Worm (Caenorhabditis elegans) whole organism, L4/young adult: ENCODE results near the gene snr-3.

Experiments
- W03F9.2 ChIP-seq: fragments of 150-350 bp; optimal IDR thresholded peaks from 2 replicates; lab custom pipeline; 2014; ENCODE audit warnings: missing biosample characterization, missing genetic modification characterization
- dao-5 ChIP-seq: sonication (generic microtip); optimal IDR thresholded peaks from 2 replicates; lab custom pipeline; 2016; ENCODE audit warnings: missing genotype, missing genetic modification characterization, moderate library complexity, missing compliant biosample characterization
- him-1 ChIP-seq: sonication (generic microtip); optimal IDR thresholded peaks from 2 replicates; lab custom pipeline; 2016; ENCODE audit warnings: missing genotype, missing genetic modification reagents, missing genetic modification characterization, missing compliant biosample characterization

snr-3 gene

DNA sequence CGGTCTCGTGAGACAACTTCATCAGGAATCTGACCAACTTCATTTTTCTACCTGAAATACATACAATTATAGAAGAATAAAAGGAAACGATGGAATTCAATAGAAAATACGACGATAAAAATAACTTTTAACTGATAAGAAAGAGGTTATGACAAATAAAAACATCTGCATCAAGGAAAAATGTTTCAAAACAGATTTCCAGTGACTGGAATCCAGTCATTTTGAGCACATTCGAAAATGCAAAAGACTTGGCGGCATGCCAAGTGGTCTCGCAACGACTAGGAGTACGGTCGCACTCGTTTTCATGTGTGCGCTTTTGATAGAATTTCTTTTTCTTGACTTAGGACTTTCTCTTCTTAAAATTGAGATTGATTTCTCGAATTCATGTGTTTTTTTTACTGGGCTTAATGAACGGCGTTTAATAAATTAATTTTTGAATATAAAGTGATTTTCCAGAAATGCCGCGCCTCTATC, at the start of gene snr-3, which contains the start of gene rsp-5:
TSS of gene snr-3 (minus strand) at position 51 of the 474 bp plus-strand sequence.
TSS of gene rsp-5 (plus strand) at position 455 of the 474 bp plus-strand sequence.
- TF ChIP-seq dao-5 (tag; lab: Kevin White, UChicago) (no peak), W03F9.2 (tag; lab: Kevin White, UChicago) (peak; percentile 70), him-1 (tag; lab: Kevin White, UChicago) (peak; percentile 7)

DNA sequence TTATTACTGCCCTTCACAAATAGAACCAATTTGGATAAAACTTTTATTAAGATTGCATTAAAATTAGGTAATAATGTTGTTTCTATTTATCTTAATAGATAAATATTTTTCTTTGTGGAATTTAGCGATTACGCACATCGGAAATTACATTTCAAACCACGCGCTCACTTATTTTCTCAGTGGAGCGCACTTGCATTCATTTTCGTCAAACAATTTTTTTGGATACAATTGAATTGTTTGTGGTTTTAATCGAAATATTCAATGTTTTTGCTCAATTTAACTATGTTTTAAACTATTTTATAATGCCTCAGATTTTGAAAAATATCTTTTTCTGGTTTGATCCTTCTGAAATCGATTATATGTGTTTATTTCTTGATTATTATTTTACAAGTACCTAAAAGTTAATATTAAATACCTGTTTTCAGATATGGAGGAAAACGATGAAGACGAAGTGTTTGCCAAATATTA, 46.4 kb upstream of the snr-3 start, which contains the start of gene utp-20:
TSS of gene utp-20 (plus strand) at position 418 of the 468 bp plus-strand sequence.
- no peak for TF ChIP-seq him-1 (tag; lab: Kevin White, UChicago)
- peak; percentile 62 for TF ChIP-seq W03F9.2 (tag; lab: Kevin White, UChicago)
- TF ChIP-seq dao-5 (tag; lab: Kevin White, UChicago): no peak

DNA sequence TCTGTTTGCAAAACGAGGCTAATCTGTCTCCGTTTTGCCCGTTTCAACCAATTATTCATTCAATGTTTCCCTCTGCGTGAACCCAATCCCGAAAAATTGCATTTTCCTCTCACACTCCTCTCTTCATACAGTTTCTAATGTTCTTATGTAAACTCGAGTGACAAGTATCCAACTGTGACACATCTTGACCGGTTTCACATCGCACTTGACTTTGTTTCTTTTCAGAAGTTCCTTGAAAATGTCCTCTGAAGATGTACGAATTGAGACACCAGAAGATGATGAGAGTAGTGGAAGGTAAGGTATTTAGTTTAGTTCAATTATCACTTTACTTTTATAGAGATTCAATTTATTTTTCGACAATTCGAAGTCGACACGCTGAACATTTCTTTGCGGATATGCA, 42.4 kb upstream of the snr-3 start, which contains the start of gene abcx-1:
TSS of gene abcx-1 (plus strand) at position 224 of the 400 bp plus-strand sequence.
- TF ChIP-seq him-1 (tag; lab: Kevin White, UChicago): no peak

DNA sequence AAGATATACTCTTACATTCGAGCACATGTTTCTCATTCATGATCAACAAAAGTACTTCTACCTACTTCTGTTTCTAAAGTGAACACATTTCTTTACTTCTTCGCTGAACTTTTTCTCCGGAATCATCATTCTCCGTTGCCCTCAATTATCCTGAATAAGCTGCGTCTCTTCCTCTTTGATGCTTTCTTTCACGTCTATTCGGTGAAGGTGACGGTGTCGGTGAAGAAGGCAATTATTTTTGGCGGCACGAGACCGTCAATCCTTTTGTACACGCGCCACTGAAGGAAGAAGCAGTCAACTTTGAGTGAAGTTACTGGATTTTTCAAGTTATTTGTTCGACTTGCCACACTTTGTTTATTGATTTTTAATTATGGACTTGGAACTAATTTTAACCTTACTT, 42.0 kb upstream of the snr-3 start, which contains the start of gene abch-1:
TSS of gene abch-1 (minus strand) at position 101 of the 400 bp plus-strand sequence.
- TF ChIP-seq dao-5 (tag; lab: Kevin White, UChicago) (no peak), W03F9.2 (tag; lab: Kevin White, UChicago) (no peak), him-1 (tag; lab: Kevin White, UChicago) (no peak)

DNA sequence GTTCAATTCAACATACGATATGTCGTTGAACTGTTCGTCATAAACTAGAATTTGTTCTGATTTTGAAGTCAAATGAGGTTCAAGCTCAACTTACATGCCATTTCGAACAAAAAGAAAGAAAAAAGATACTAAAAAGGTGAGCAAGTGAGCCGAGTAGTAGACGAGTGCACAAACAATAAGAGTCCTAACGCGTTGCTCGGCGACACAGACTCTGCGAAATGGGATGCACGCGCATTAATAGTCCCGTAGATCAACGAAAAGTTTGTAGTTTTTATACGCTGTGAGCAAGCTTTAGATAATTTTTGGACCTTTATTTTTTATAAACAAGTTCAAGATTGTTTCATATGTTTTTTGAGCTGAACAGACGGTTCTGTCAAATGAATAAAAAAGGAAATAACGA, 39.1 kb upstream of the snr-3 start, which contains the start of gene C56E6.4:
TSS of gene C56E6.4 (minus strand) at position 101 of the 400 bp plus-strand sequence.
- TF ChIP-seq him-1 (tag; lab: Kevin White, UChicago) (no peak), W03F9.2 (tag; lab: Kevin White, UChicago) (no peak), dao-5 (tag; lab: Kevin White, UChicago) (no peak)

DNA sequence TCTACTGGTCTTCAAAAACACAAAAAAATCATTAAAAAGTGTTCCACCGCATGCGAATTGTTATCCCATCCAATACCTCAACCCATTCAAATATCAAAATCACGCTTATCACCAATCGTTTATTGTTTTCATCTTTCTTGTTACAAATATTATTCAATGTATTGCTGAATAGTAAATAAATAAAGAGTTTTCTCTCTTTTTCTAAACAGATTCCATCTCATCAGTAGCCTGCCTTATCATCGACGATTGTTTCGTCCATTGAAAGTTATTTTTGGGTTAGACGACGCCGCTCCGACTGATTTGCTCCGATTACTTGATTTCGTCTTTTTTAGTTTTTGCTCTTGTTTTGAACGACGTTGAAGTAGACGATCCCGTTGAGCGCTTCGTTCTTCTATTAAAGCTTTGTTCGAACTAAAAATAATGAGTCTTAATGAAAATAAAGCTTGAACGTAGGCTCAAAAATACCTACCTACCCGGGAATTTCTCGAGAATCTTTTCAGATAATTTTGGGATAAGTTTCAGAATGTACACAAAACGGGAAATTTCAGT, 36.6 kb upstream of the snr-3 start:
- no peak for TF ChIP-seq him-1 (tag; lab: Kevin White, UChicago)
- TF ChIP-seq W03F9.2 (tag; lab: Kevin White, UChicago): no peak
- TF ChIP-seq dao-5 (tag; lab: Kevin White, UChicago): no peak

DNA sequence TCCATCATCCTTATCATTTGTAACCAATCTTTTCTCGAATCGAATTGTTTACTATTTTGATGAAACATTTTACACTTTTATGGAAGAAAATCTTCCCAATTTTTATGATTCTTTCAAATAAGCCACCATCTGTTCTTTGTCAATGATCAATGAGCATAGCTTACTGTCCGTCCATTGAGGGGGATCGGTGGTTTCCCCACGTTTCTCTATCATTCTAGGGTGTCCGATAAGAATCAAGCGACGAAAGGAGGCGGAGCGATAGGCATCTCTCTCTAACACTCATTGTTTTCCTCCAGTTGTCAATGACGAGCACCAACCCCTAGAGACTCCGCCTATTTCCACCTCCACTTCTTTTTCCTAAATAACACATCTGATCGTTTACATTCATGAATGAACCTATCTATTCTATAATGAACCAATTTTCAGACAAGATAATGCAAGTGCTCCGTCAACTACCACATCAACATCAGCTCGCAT, 35.0 kb upstream of the snr-3 start, which contains the start of gene C56E6.2:
TSS of gene C56E6.2 (plus strand) at position 427 of the 477 bp plus-strand sequence.
- TF ChIP-seq him-1 (tag; lab: Kevin White, UChicago): no peak
- no peak for TF ChIP-seq W03F9.2 (tag; lab: Kevin White, UChicago)
- no peak for TF ChIP-seq dao-5 (tag; lab: Kevin White, UChicago)

DNA sequence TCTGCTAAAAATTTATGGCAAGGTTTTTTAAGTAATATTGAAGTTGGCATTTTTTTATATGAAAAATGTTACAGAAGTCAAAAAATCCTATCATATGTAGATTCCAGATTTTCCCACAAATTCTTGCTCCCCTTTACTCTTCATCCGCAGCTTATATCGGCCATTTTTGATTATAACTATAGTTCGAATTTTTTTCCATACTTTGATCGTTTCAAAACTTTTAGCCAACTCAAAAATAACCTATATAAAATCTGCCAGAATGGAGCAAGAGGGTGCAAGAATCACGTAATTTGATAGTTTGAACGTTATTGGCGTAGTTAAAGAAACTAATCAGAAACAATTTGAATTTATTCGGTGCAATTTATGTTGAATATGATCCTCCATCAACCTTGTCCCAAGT, 34.4 kb upstream of the snr-3 start:
- no peak for TF ChIP-seq him-1 (tag; lab: Kevin White, UChicago)
- TF ChIP-seq W03F9.2 (tag; lab: Kevin White, UChicago): no peak

DNA sequence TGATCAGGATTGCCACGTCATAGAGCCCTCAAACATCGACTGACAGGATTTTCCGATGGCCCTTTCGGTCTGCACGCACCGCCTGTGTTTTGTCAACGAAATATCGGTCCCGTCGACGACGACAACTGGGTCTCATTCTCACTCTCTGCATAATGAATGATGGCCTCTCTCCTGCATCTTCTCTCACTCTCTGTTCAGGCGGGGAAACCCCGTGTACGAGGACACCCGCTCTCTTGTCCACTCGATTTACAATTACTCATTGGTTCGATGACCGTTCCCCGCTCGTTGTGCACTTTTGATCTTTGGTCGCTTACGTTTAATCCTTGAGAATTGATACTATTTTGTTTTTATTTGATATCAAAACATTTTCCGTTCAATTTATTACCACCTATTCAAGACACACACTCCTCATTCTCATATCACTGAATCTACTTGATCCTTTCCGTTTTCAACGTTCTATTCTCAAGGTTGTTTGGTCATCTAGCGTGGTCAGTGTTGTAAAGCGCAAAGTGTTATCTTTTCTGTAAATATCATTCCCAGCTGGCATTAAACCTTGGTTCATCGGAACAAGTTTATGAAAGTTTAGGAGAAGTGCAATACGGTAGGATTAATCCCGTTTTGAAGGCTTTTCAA, 33.2 kb upstream of the snr-3 start:
- TF ChIP-seq him-1 (tag; lab: Kevin White, UChicago): no peak
- TF ChIP-seq dao-5 (tag; lab: Kevin White, UChicago): no peak
- TF ChIP-seq W03F9.2 (tag; lab: Kevin White, UChicago): no peak

DNA sequence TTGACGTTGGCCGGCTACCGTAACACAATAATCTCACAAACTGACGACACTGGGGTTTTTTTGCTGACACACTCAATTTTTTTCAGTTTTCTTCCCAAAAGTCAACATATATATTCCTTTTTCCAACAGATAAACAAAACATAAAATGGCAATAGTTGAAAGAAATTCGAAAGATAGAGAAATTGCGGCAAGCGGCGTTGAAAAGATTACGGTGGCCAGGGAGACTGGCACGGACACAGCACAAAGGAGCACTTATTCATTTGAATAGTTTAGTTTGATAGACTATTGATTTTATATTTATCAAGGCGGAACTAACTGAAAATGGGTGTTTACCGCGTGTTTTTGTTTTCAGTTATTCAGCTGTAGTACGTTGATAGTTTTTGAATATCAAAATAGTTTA, 31.8 kb upstream of the snr-3 start, which contains the start of gene toe-2:
TSS of gene toe-2 (minus strand) at position 70 of the 400 bp plus-strand sequence.
- TF ChIP-seq him-1 (tag; lab: Kevin White, UChicago) (no peak), W03F9.2 (tag; lab: Kevin White, UChicago) (no peak), dao-5 (tag; lab: Kevin White, UChicago) (no peak)

DNA sequence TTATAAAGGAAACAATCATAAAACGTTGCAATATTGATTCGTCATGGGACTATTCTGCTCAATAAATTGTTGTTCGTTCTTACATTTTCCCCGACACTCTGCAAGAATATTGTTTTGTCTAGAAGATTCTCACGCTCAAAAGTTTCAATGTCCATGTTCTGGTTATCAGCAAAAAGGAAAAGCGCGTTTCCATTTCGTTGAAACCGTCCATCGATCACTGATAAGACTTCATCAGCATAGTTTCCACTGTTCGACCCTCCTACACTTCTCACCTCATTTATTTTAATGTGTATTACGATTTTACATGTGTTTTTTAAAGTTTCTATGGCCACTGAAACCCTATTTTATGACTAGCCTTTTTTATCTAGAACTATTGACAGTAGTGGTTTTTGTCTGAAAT, 30.5 kb upstream of the snr-3 start:
- no peak for TF ChIP-seq dao-5 (tag; lab: Kevin White, UChicago)
- TF ChIP-seq W03F9.2 (tag; lab: Kevin White, UChicago): no peak
- TF ChIP-seq him-1 (tag; lab: Kevin White, UChicago): no peak

DNA sequence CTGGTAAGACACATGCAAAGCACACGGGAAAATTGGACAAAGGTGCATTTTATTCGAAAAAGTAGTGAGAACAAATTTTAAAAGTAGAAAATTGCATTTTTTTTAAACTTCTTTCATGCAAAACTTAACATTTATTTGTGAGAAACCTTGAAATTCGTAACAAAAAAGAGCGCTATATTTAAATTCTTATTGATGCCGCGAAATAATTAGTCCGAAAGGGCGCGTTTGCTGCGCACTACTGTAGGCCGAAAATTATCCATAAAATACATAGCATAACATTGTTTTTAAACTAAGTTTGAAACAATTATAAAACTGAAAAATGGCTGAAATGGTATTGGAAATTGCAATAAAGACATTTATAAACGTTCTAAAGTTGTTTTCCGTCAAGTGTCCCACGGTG, 30.1 kb upstream of the snr-3 start:
- TF ChIP-seq W03F9.2 (tag; lab: Kevin White, UChicago) (no peak), him-1 (tag; lab: Kevin White, UChicago) (no peak), dao-5 (tag; lab: Kevin White, UChicago) (no peak)

DNA sequence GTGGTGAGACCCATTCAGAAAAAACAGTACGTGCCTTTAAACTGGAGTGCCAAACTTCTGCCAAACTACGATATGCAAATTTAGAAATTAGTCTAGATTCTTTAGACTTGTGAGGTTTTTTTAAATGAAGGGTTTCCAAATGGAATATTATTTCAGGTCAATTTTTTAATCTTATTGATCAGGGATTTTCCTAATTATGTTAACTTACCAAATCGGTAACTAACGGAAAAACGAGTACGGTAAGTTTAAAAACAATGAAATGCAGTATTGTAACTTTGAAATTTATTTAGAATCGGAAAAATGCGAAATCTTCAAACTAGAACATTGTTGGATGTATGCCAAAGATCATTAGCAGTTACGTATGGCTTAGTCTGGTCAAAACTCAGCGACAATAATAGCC, 26.7 kb upstream of the snr-3 start, which contains the start of gene C56E6.7:
TSS of gene C56E6.7 (plus strand) at position 301 of the 400 bp plus-strand sequence.
- TF ChIP-seq W03F9.2 (tag; lab: Kevin White, UChicago) (no peak), him-1 (tag; lab: Kevin White, UChicago) (no peak), dao-5 (tag; lab: Kevin White, UChicago) (no peak)
